Worm (Caenorhabditis elegans): ENCODE results near the gene unc-17.

The unc-17 gene

DNA sequence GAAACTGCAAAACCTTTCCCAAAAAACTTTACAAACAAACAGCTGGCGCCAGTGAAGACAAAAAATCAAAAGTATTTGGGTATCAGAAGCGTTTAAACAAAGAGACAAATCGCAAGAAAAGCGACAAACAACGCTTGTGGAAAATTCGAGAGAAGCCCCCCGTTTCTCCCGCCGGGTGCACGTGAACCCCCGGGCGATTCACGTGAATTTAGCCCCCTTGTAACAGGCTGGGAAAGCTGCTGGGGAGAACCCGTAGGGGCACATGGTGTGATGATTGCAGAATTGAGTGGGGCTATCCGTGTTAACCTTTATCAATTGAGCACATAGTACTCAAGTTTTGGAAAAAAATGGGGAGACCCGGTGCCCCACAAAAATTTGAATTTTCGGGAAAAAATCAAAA is 29.7 kb upstream of the unc-17 start:
- TF ChIP-seq cog-1 (tag; optimal IDR thresholded peaks at IDR 0.05) (no peak), T22C8.4 (GFP tag; IDR thresholded peaks at IDR 0.05) (no peak), klf-2 (GFP tag; conservative IDR thresholded peaks at IDR 0.05) (no peak), flt-1 (GFP tag; IDR thresholded peaks at IDR 0.05) (no peak), ztf-29 (GFP tag; IDR thresholded peaks at IDR 0.05) (no peak), ztf-23 (GFP tag; IDR thresholded peaks at IDR 0.05) (no peak), tab-1 (GFP tag; IDR thresholded peaks at IDR 0.05) (no peak), ref-1 (GFP tag; conservative IDR thresholded peaks at IDR 0.05) (no peak), med-1 (GFP tag; optimal IDR thresholded peaks at IDR 0.05; ENCODE audit: insufficient read depth) (no peak)

DNA sequence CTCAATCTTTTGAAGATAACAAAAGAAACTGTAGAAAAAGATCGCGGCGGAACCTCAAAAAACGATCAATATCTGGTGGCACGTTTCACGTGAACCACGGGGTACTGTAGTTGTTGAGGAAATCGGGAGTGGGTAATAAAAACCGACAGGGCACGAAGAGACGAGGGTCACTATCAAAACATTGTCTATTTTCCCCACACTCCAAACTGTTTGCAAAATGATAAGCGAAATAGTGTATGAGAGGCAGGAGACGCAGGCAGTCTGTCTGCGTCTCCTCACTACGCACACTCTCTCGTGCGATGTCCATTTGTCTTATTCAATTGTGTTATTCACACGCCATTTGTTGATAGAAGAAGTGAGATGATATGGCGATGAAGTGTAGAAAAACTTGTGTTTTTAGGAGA is 28.9 kb upstream of the unc-17 start:
- no peak for TF ChIP-seq T22C8.4 (GFP tag; IDR thresholded peaks at IDR 0.05)
- no peak for TF ChIP-seq ztf-23 (GFP tag; IDR thresholded peaks at IDR 0.05)

DNA sequence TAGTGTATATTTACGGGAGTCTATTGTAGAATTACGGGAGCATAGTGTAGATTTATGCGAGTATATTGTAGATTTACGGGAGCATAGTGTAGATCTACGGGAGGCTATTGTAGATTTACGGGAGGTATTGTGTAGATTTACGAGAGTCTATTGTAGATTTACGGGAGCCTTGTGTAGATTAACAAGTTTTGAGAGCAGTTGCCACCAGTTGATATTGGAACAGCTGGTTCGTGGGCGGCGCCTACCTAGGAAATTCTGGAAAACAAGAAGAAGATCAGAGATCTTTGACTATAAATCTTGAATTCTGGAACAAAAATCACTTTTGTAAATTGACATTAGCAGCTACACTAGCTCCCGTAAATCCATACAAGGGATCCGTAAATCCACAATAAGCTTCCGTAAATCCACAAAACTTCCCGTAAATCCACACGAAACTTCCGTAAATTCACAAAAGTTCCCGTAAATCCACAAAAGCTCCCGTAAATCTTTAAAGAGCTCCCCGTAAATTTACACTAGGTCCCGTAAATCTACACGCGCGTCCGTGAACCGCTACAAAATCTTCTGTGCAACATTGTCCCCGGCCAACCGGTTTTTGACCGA is 28.4 kb upstream of the unc-17 start:
- TF ChIP-seq T22C8.4 (GFP tag; IDR thresholded peaks at IDR 0.05) (no peak), flt-1 (GFP tag; IDR thresholded peaks at IDR 0.05) (no peak), ref-1 (GFP tag; conservative IDR thresholded peaks at IDR 0.05) (no peak), ztf-23 (GFP tag; IDR thresholded peaks at IDR 0.05) (no peak), med-1 (GFP tag; optimal IDR thresholded peaks at IDR 0.05; ENCODE audit: insufficient read depth) (no peak), ztf-29 (GFP tag; IDR thresholded peaks at IDR 0.05) (no peak), cog-1 (tag; optimal IDR thresholded peaks at IDR 0.05) (no peak), tab-1 (GFP tag; IDR thresholded peaks at IDR 0.05) (no peak), klf-2 (GFP tag; conservative IDR thresholded peaks at IDR 0.05) (no peak)

DNA sequence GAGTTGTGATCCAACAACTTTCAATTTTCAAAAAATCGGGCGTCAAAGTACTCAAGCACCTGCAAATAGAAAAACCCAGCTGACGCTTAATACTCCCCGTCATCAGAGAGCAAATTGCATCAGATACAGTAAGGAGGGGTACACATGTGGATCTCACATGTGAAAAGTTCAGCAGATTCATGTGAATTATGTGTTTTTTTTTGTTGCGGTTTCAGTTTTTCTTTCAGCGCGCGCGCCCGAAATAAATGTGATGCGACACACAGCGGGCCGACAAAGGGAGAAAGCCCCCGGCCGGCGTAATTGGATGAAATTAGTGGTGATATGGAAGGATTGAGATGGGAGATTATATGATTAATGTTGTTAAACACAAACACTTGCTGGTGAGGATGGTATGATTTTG is 27.7 kb upstream of the unc-17 start:
- TF ChIP-seq T22C8.4 (GFP tag; IDR thresholded peaks at IDR 0.05) (no peak), flt-1 (GFP tag; IDR thresholded peaks at IDR 0.05) (no peak), cog-1 (tag; optimal IDR thresholded peaks at IDR 0.05) (no peak), klf-2 (GFP tag; conservative IDR thresholded peaks at IDR 0.05) (no peak), ref-1 (GFP tag; conservative IDR thresholded peaks at IDR 0.05) (no peak), ztf-23 (GFP tag; IDR thresholded peaks at IDR 0.05) (no peak), ztf-29 (GFP tag; IDR thresholded peaks at IDR 0.05) (no peak), med-1 (GFP tag; optimal IDR thresholded peaks at IDR 0.05; ENCODE audit: insufficient read depth) (no peak), tab-1 (GFP tag; IDR thresholded peaks at IDR 0.05) (no peak)

ce11 chrIV:3648634-3649240 is 24.2 kb upstream of the unc-17 start, which contains the start of gene CC8.2:
Gene CC8.2, minus strand, starts transcription at chrIV:3648684.
- TF ChIP-seq T22C8.4 (GFP tag; IDR thresholded peaks at IDR 0.05) (no peak), med-1 (GFP tag; optimal IDR thresholded peaks at IDR 0.05; ENCODE audit: insufficient read depth) (no peak), ztf-23 (GFP tag; IDR thresholded peaks at IDR 0.05) (0 out of 2 replicates have a peak, but pooled peaks have one; percentile 27), ref-1 (GFP tag; conservative IDR thresholded peaks at IDR 0.05) (no peak; the same call in 1 of the 2 replicates)

DNA sequence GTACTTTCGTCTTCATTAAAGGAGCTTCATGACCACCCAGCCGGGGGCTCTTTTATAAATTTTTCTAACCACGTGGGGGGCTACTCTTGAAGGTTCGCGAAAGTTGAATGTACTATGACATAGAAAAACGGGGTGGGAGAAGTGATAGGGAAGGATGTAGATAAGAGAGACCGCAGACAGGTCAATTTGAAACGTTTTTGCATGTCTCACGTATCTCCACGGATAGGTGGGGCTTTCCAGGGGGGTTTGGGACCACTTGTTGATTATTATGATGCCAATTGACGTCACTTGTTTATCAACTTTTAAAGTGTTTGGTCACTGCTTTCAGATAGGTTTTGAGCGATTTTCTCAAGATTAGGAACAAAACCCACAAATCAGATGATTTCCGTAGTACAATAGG is 23.1 kb upstream of the unc-17 start:
- TF ChIP-seq klf-2 (GFP tag; conservative IDR thresholded peaks at IDR 0.05) (no peak), cog-1 (tag; optimal IDR thresholded peaks at IDR 0.05) (no peak), tab-1 (GFP tag; IDR thresholded peaks at IDR 0.05) (no peak), ref-1 (GFP tag; conservative IDR thresholded peaks at IDR 0.05) (no peak), ztf-23 (GFP tag; IDR thresholded peaks at IDR 0.05) (no peak), ztf-29 (GFP tag; IDR thresholded peaks at IDR 0.05) (no peak), T22C8.4 (GFP tag; IDR thresholded peaks at IDR 0.05) (no peak), med-1 (GFP tag; optimal IDR thresholded peaks at IDR 0.05; ENCODE audit: insufficient read depth) (no peak), flt-1 (GFP tag; IDR thresholded peaks at IDR 0.05) (no peak)

ce11 chrIV:3646338-3647154 is 22.0 kb upstream of the unc-17 start:
- TF ChIP-seq T22C8.4 (GFP tag; IDR thresholded peaks at IDR 0.05) (0 out of 2 replicates have a peak, but pooled peaks have one; percentile 11), tab-1 (GFP tag; IDR thresholded peaks at IDR 0.05) (no peak), med-1 (GFP tag; optimal IDR thresholded peaks at IDR 0.05; ENCODE audit: insufficient read depth) (no peak), ztf-29 (GFP tag; IDR thresholded peaks at IDR 0.05) (no peak)

DNA sequence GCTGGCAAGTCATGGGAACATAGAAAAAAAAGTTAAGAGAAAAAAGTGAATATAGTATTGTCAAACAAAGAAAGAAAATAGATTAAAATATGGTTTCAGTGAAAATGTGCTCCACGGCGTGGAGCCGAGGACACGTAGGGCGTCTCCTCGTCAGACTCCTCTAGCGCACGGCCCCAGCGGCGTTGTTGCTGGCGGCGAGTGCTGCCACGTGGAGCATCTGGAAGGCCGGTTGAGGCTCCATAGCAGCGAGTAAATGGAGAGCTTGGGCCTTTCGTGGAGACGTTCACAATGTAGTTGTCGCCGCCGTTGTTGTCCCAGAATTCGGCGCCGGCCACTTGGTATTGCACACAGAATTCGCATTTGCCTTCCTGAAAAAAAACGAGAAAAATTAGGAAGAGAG is 21.0 kb upstream of the unc-17 start:
- no peak for TF ChIP-seq med-1 (GFP tag; optimal IDR thresholded peaks at IDR 0.05; ENCODE audit: insufficient read depth)

DNA sequence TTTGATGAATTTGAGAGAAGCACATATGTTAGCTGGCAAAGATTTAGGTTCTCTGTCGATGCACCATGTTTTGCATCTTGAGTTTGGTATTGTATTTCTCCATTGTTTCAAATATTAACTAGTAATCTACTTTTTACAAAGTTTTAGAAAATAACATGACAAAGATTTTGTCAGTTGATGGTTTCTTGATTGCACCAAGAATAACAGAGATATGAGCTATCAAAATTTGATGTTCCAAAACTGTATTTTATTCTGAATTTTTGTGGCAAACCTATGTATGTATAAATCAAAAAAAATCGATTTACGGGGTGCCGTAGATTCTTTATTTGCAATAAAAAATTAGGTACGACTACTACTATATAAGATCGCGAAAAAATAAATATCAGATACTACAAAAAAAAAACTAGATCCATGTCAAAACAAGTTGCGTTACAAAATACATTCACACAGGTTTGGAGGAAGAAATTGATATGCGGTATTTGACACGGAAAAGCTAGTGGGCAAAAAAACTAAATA is 20.4 kb upstream of the unc-17 start:
- no peak for TF ChIP-seq med-1 (GFP tag; optimal IDR thresholded peaks at IDR 0.05; ENCODE audit: insufficient read depth)
- TF ChIP-seq T22C8.4 (GFP tag; IDR thresholded peaks at IDR 0.05): no peak
- no peak for TF ChIP-seq tab-1 (GFP tag; IDR thresholded peaks at IDR 0.05)
- TF ChIP-seq ref-1 (GFP tag; conservative IDR thresholded peaks at IDR 0.05): no peak
- TF ChIP-seq flt-1 (GFP tag; IDR thresholded peaks at IDR 0.05): no peak
- TF ChIP-seq klf-2 (GFP tag; conservative IDR thresholded peaks at IDR 0.05): no peak
- TF ChIP-seq ztf-23 (GFP tag; IDR thresholded peaks at IDR 0.05): no peak
- no peak for TF ChIP-seq ztf-29 (GFP tag; IDR thresholded peaks at IDR 0.05)
- TF ChIP-seq cog-1 (tag; optimal IDR thresholded peaks at IDR 0.05): no peak

DNA sequence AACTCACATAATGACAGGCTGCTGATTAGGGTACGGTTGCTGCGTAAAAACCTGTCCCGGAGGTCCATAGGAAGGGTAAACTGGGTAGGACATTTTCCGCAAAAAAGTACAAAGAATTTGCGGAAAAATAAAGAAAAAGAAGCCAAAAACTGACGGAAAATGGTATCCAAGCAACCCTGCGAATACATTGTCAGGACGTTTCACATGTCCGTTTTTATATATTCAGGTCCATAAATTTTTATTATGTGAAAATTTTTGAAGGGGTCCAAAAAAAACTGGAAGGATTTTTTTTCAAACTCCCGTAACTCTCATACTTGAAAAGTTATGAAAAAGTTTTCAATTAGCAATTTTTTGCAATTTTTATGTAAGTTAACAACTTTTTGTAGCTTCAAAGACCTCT is 17.7 kb upstream of the unc-17 start, which contains the start of gene CC8.3:
TSS of gene CC8.3 (minus strand) at position 101 of the 400 bp plus-strand sequence.
- TF ChIP-seq cog-1 (tag; optimal IDR thresholded peaks at IDR 0.05): no peak
- TF ChIP-seq flt-1 (GFP tag; IDR thresholded peaks at IDR 0.05): no peak
- TF ChIP-seq T22C8.4 (GFP tag; IDR thresholded peaks at IDR 0.05): no peak
- TF ChIP-seq ztf-29 (GFP tag; IDR thresholded peaks at IDR 0.05): no peak
- TF ChIP-seq ztf-23 (GFP tag; IDR thresholded peaks at IDR 0.05): no peak
- TF ChIP-seq med-1 (GFP tag; optimal IDR thresholded peaks at IDR 0.05; ENCODE audit: insufficient read depth): no peak
- no peak for TF ChIP-seq ref-1 (GFP tag; conservative IDR thresholded peaks at IDR 0.05)
- TF ChIP-seq klf-2 (GFP tag; conservative IDR thresholded peaks at IDR 0.05): no peak
- TF ChIP-seq tab-1 (GFP tag; IDR thresholded peaks at IDR 0.05): no peak
